Fruit fly (Drosophila melanogaster): Measurements from ENCODE around the gene CG11398.

CG11398 gene

DNA sequence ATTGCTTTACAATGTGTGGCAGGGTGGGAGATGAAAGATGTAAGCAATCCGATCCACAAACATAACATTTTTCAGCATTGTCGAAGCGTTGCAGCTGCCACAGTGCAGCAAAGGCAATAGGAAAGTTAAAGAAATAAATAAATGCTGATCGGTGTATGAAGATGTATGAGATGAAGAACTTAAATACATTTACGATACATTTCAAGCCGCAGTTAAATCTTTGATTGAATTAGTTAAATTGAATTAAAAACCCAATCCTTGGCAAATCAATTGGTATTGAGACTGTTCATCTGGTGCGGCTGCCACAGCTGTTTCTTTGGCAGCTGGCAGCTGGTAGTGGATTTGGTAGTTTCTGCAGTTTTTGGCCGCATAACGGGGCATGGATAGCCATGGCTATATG lies 17.1 kb downstream of the CG11398 start:
- TF ChIP-seq Ets65A (GFP tag) (no peak), Ada2b (GFP tag; IDR thresholded peaks at IDR 0.05) (no peak), NC2β (GFP tag; optimal IDR thresholded peaks at IDR 0.05) (no peak), her (GFP tag; optimal IDR thresholded peaks at IDR 0.05) (no peak), CG4854 (GFP tag; optimal IDR thresholded peaks at IDR 0.05) (no peak), vnd (GFP tag; IDR thresholded peaks at IDR 0.05; ENCODE audit: partially characterized antibody) (no peak), dpn (GFP tag; optimal IDR thresholded peaks at IDR 0.05) (no peak), Sox100B (GFP tag; optimal IDR thresholded peaks at IDR 0.05) (no peak), CG6175 (GFP tag; IDR thresholded peaks at IDR 0.05) (no peak), CG11093 (GFP tag; IDR thresholded peaks at IDR 0.05) (no peak), rib (GFP tag; IDR thresholded peaks at IDR 0.05) (no peak), h (optimal IDR thresholded peaks at IDR 0.05) (no peak), tup (GFP tag; optimal IDR thresholded peaks at IDR 0.05) (no peak), gce (GFP tag; IDR thresholded peaks at IDR 0.05) (no peak), Awh (GFP tag; IDR thresholded peaks at IDR 0.05) (no peak), CG15073 (GFP tag; optimal IDR thresholded peaks at IDR 0.05) (no peak), NC2α (GFP tag; optimal IDR thresholded peaks at IDR 0.05) (no peak), fru (optimal IDR thresholded peaks at IDR 0.05) (no peak), Oaz (GFP tag; IDR thresholded peaks at IDR 0.05) (no peak), fu2 (GFP tag; optimal IDR thresholded peaks at IDR 0.05) (no peak)

DNA sequence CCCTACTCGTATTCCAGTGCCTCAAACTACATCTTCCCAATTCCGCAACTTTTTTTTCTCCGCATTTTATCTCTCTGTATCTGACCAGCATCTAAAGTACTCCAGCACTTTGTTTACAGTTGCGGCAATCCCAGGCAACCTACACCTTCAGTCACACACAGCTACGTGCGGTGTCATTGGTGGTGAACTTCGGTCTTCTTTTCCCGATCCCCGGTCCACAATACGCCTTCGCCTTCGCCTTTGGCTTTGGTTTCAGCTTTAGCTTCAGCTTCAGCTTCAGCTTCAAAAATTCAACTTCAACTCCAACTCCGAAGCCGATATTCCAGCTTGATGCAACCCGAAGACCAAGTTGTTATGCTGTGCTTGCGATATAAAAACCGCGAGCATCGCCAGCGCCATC lies 23.9 kb downstream of the CG11398 start, which contains the start of gene CG11380:
TSS of gene CG11380 (plus strand) at position 301 of the 400 bp plus-strand sequence.
- TF ChIP-seq Taf1 (GFP tag; IDR thresholded peaks at IDR 0.05) (no peak), CG10462 (GFP tag; optimal IDR thresholded peaks at IDR 0.05) (no peak), CG7372 (GFP tag; IDR thresholded peaks at IDR 0.05) (no peak), lmd (GFP tag; IDR thresholded peaks at IDR 0.05) (no peak), ato (GFP tag; IDR thresholded peaks at IDR 0.05; ENCODE audit: partially characterized antibody) (no peak), chif (GFP tag; optimal IDR thresholded peaks at IDR 0.05) (no peak), repo (GFP tag; optimal IDR thresholded peaks at IDR 0.05) (no peak), Bgb (GFP tag; IDR thresholded peaks at IDR 0.05; ENCODE audit: partially characterized antibody) (no peak), tx (GFP tag; optimal IDR thresholded peaks at IDR 0.05) (no peak), CG32772 (GFP tag; IDR thresholded peaks at IDR 0.05) (no peak), CG15073 (GFP tag; optimal IDR thresholded peaks at IDR 0.05) (no peak), CTCF (GFP tag; optimal IDR thresholded peaks at IDR 0.05) (no peak), CHES-1-like (GFP tag; optimal IDR thresholded peaks at IDR 0.05) (no peak), CG2199 (GFP tag; IDR thresholded peaks at IDR 0.05) (no peak), CG43689 (GFP tag; IDR thresholded peaks at IDR 0.05) (no peak), Ssrp (tag; optimal IDR thresholded peaks at IDR 0.05) (no peak), CG1602 (GFP tag; optimal IDR thresholded peaks at IDR 0.05) (no peak), CG17359 (tag; optimal IDR thresholded peaks at IDR 0.05) (no peak), Fer3 (tag; optimal IDR thresholded peaks at IDR 0.05) (no peak)

DNA sequence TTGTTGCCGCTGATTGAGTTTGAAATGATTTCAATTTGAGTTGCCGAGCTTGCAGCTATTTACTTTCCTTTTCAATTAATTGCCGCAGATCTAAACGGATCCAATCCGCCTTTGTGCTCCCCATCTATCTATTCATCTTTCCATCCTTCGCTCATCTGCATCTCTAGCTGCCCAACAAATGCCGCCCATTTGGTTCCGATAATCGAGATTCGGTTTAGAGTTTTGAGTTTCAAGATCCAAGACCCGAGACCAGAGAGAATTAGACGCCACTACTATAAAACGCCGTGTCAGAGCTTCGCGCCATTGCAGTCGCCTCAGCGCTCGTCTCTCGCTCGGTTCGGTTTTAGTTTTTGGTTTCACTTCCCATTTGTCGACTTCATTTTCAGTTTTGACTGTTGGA lies 30.5 kb downstream of the CG11398 start, which contains the start of gene CG14626:
TSS of gene CG14626 (plus strand) at position 301 of the 400 bp plus-strand sequence.
- no peak for TF ChIP-seq al (GFP tag; IDR thresholded peaks at IDR 0.05)
- TF ChIP-seq chn (GFP tag; optimal IDR thresholded peaks at IDR 0.05) = no peak
- no peak for TF ChIP-seq ATbp (GFP tag; optimal IDR thresholded peaks at IDR 0.05)
- no peak for TF ChIP-seq Six4 (GFP tag; optimal IDR thresholded peaks at IDR 0.05)
- no peak for TF ChIP-seq crol (GFP tag; IDR thresholded peaks at IDR 0.05)
- TF ChIP-seq ara (GFP tag; IDR thresholded peaks at IDR 0.05) = no peak
- TF ChIP-seq oc (tag; optimal IDR thresholded peaks at IDR 0.05) = no peak
- no peak for TF ChIP-seq CG8924 (tag; optimal IDR thresholded peaks at IDR 0.05)
- no peak for TF ChIP-seq CG1024 (GFP tag; IDR thresholded peaks at IDR 0.05)
- TF ChIP-seq Scr (GFP tag; IDR thresholded peaks at IDR 0.05; ENCODE audit: partially characterized antibody) = no peak
- no peak for TF ChIP-seq run (tag; optimal IDR thresholded peaks at IDR 0.05)
- no peak for TF ChIP-seq CG4282 (GFP tag; optimal IDR thresholded peaks at IDR 0.05)
- no peak for TF ChIP-seq GATAe (GFP tag; conservative IDR thresholded peaks at IDR 0.05)
- TF ChIP-seq Rfx (GFP tag; IDR thresholded peaks at IDR 0.05) = no peak
- TF ChIP-seq Poxn (GFP tag; IDR thresholded peaks at IDR 0.05) = no peak
- TF ChIP-seq Pdp1 (GFP tag; optimal IDR thresholded peaks at IDR 0.05) = no peak
- no peak for TF ChIP-seq ash1 (GFP tag; optimal IDR thresholded peaks at IDR 0.05)

All from whole organism, embryonic.